Worm (Caenorhabditis elegans) whole organism, L3 larva: ENCODE results near the gene F44E2.6.

Experiments
- nhr-28 ChIP-seq: fragments of 150-350 bp; optimal IDR thresholded peaks from 2 replicates; lab custom pipeline; 2014; ENCODE audit warnings: missing biosample characterization, missing genetic modification characterization
- zag-1 ChIP-seq: fragments of 150-350 bp; optimal IDR thresholded peaks from 2 replicates; lab custom pipeline; 2014; ENCODE audit warnings: missing biosample characterization, missing genetic modification characterization

DNA sequence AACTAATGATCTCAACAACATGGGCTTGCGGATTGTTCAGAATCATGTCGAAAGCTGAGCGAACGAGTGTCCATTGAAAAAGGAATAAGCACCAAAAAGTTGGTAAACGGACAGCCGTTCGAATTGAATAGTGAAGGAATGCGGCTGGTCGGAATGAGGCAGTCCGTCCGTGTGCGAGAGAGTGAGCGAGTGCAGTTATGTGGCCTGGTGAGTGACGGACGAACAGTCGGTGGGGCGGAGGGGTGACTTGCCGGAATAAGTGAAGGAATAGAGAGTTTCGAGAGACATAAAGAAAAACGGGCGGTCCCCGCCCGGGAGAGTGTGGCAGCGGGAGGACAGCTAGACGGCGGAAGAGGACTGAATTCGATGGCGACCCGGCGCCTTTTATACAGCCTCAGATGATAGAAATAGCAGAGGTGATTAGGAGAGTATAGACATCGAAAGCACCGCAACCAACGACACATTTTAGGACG is 20.3 kb upstream of the F44E2.6 start:
- TF ChIP-seq nhr-28 (tag; lab: Kevin White, UChicago), result no peak
- no peak for TF ChIP-seq zag-1
